Worm (Caenorhabditis elegans) whole organism, L1 larva: Measurements from ENCODE around the gene B0563.6.

Experiments
- C04F5.9 ChIP-seq: sonication (generic microtip); optimal IDR thresholded peaks from 2 replicates; lab custom pipeline; 2016; ENCODE audit warnings: missing genetic modification characterization, missing compliant biosample characterization
- C34B4.2 ChIP-seq: sonication (generic microtip); optimal IDR thresholded peaks from 2 replicates; lab custom pipeline; 2017; ENCODE audit warnings: mild to moderate bottlenecking, missing genetic modification characterization, missing compliant biosample characterization
- F16B12.6 ChIP-seq: fragments of 150-350 bp; optimal IDR thresholded peaks from 2 replicates; lab custom pipeline; 2014; ENCODE audit warnings: missing biosample characterization, missing genetic modification characterization
- Y116A8C.19 ChIP-seq: sonication (generic microtip); optimal IDR thresholded peaks from 2 replicates; lab custom pipeline; 2016; ENCODE audit warnings: missing compliant biosample characterization, missing genetic modification characterization, borderline replicate concordance
- aha-1 ChIP-seq: fragments of 150-350 bp; optimal IDR thresholded peaks from 2 replicates; lab custom pipeline; 2014; ENCODE audit warnings: missing biosample characterization, missing genetic modification characterization
- alr-1 ChIP-seq: fragments of 200-800 bp; sonication (Bioruptor generic); optimal IDR thresholded peaks from 2 replicates; lab custom pipeline; 2018; ENCODE audit warnings: borderline replicate concordance, mild to moderate bottlenecking, missing genetic modification characterization, missing compliant biosample characterization
- aly-2 ChIP-seq: fragments of 150-350 bp; optimal IDR thresholded peaks from 2 replicates; lab custom pipeline; 2014; ENCODE audit warnings: missing biosample characterization, missing genetic modification characterization
- blmp-1 ChIP-seq: fragments of 150-350 bp; optimal IDR thresholded peaks from 2 replicates; lab custom pipeline; 2014; ENCODE audit warnings: missing biosample characterization, missing genetic modification characterization
- ceh-82 ChIP-seq, 3 experiments: fragments of 150-350 bp in 1 of 3; sonication (generic microtip) in 2 of 3; optimal IDR thresholded peaks; 2 replicates each; lab custom pipeline; 2014 to 2017; ENCODE audit warnings: missing biosample characterization in 3 of 3, missing genetic modification characterization in 3 of 3
- ceh-90 ChIP-seq: sonication (generic microtip); optimal IDR thresholded peaks from 2 replicates; lab custom pipeline; 2016; ENCODE audit warnings: missing genetic modification characterization, missing compliant biosample characterization
- ces-1 ChIP-seq: fragments of 150-350 bp; optimal IDR thresholded peaks from 2 replicates; lab custom pipeline; 2014; ENCODE audit warnings: missing biosample characterization, missing genetic modification reagents, missing genetic modification characterization
- dpl-1 ChIP-seq, 3 experiments: fragments of 150-350 bp in 2 of 3; sonication (generic microtip) in 1 of 3; optimal IDR thresholded peaks; 2 replicates each; lab custom pipeline; 2014 to 2017; ENCODE audit warnings: missing biosample characterization in 3 of 3, missing genetic modification characterization in 3 of 3, missing genetic modification reagents in 3 of 3
- dsc-1 ChIP-seq: sonication (generic microtip); optimal IDR thresholded peaks from 2 replicates; lab custom pipeline; 2016; ENCODE audit warnings: mild to moderate bottlenecking, missing genetic modification characterization, missing compliant biosample characterization
- efl-1 ChIP-seq, 4 experiments: fragments of 150-350 bp; optimal IDR thresholded peaks in 3 of 4; peaks in 1 of 4; 1 replicate in 1 of 4; 2 replicates in 3 of 4; lab custom pipeline; 2014; ENCODE audit warnings: missing biosample characterization in 2 of 4, missing genetic modification characterization in 2 of 4, missing genetic modification reagents in 2 of 4
- efl-3 ChIP-seq: fragments of 200-800 bp; sonication (Bioruptor generic); optimal IDR thresholded peaks from 2 replicates; lab custom pipeline; 2018; ENCODE audit warnings: mild to moderate bottlenecking, missing genetic modification characterization, missing compliant biosample characterization
- egl-13 ChIP-seq: sonication (generic microtip); optimal IDR thresholded peaks from 2 replicates; lab custom pipeline; 2016; ENCODE audit warnings: missing genotype, missing genetic modification reagents, missing genetic modification characterization, missing compliant biosample characterization
- egl-27 ChIP-seq, 2 experiments: fragments of 150-350 bp in 1 of 2; sonication (generic microtip); optimal IDR thresholded peaks; 3 replicates each; lab custom pipeline; 2017 to 2018; ENCODE audit warnings: missing biosample characterization in 2 of 2, missing genetic modification characterization in 2 of 2, missing genetic modification reagents in 2 of 2
- elt-3 ChIP-seq, 6 experiments: fragments of 150-350 bp in 1 of 6; sonication (generic microtip); optimal IDR thresholded peaks; 2 replicates each; lab custom pipeline; 2017 to 2018; ENCODE audit warnings: missing biosample characterization in 6 of 6, missing genetic modification characterization in 6 of 6, inconsistent platforms in 1 of 6
- fkh-10 ChIP-seq: sonication (generic microtip); optimal IDR thresholded peaks from 2 replicates; lab custom pipeline; 2017; ENCODE audit warnings: missing biosample characterization, missing genetic modification reagents, missing genetic modification characterization
- fkh-4 ChIP-seq: sonication (generic microtip); optimal IDR thresholded peaks from 2 replicates; lab custom pipeline; 2016; ENCODE audit warnings: missing compliant biosample characterization, missing genetic modification characterization, borderline replicate concordance
- fkh-8 ChIP-seq: sonication (generic microtip); optimal IDR thresholded peaks from 2 replicates; lab custom pipeline; 2016; ENCODE audit warnings: mild to moderate bottlenecking, missing genetic modification characterization, missing compliant biosample characterization
- fos-1 ChIP-seq: fragments of 150-350 bp; optimal IDR thresholded peaks from 2 replicates; lab custom pipeline; 2014; ENCODE audit warnings: missing biosample characterization, missing genetic modification characterization
- hlh-17 ChIP-seq: fragments of 200-800 bp; sonication (Bioruptor generic); optimal IDR thresholded peaks from 2 replicates; lab custom pipeline; 2018; ENCODE audit warnings: missing genetic modification characterization, mild to moderate bottlenecking, missing compliant biosample characterization, moderate library complexity, borderline replicate concordance
- hlh-4 ChIP-seq: sonication (generic microtip); optimal IDR thresholded peaks from 2 replicates; lab custom pipeline; 2016; ENCODE audit warnings: mild to moderate bottlenecking, missing genetic modification characterization, missing compliant biosample characterization
- hpl-2 ChIP-seq: fragments of 150-350 bp; optimal IDR thresholded peaks from 2 replicates; lab custom pipeline; 2014; ENCODE audit warnings: missing biosample characterization, missing genetic modification reagents, missing genetic modification characterization
- jun-1 ChIP-seq: fragments of 150-350 bp; optimal IDR thresholded peaks from 2 replicates; lab custom pipeline; 2014; ENCODE audit warnings: missing biosample characterization, missing genetic modification reagents, missing genetic modification characterization
- lin-13 ChIP-seq: fragments of 150-350 bp; optimal IDR thresholded peaks from 2 replicates; lab custom pipeline; 2014; ENCODE audit warnings: missing biosample characterization, missing genetic modification reagents, missing genetic modification characterization
- lin-14 ChIP-seq: fragments of 200-800 bp; sonication (Bioruptor generic); optimal IDR thresholded peaks from 2 replicates; lab custom pipeline; 2018; ENCODE audit warnings: mild to moderate bottlenecking, missing genetic modification characterization, moderate library complexity, missing compliant biosample characterization
- lin-35 ChIP-seq, 2 experiments: fragments of 150-350 bp; optimal IDR thresholded peaks; 2 replicates each; lab custom pipeline; 2014; ENCODE audit warnings: missing biosample characterization in 2 of 2, missing genetic modification characterization in 2 of 2, missing genetic modification reagents in 2 of 2
- lin-39 ChIP-seq: fragments of 150-350 bp; optimal IDR thresholded peaks from 2 replicates; lab custom pipeline; 2014; ENCODE audit warnings: missing biosample characterization, missing genetic modification reagents, missing genetic modification characterization
- lsy-2 ChIP-seq, 2 experiments: fragments of 150-350 bp; optimal IDR thresholded peaks; 2 replicates each; lab custom pipeline; 2014; ENCODE audit warnings: missing biosample characterization in 2 of 2, missing genetic modification characterization in 2 of 2
- mab-9 ChIP-seq: fragments of 200-800 bp; sonication (Bioruptor generic); IDR thresholded peaks from 2 replicates; pipeline ENCODE4 v1.3.6; 2022; ENCODE audit warnings: missing genetic modification reagents, missing genetic modification characterization, missing compliant biosample characterization
- mdl-1 ChIP-seq, 2 experiments: fragments of 150-350 bp; optimal IDR thresholded peaks; 2 replicates each; lab custom pipeline; 2014 to 2017; ENCODE audit warnings: missing biosample characterization in 2 of 2, missing genetic modification characterization in 2 of 2, inconsistent platforms in 1 of 2
- mef-2 ChIP-seq: fragments of 150-350 bp; optimal IDR thresholded peaks from 2 replicates; lab custom pipeline; 2014; ENCODE audit warnings: missing biosample characterization, missing genetic modification characterization
- nhr-19 ChIP-seq: fragments of 200-800 bp; sonication (Bioruptor generic); conservative IDR thresholded peaks from 2 replicates; pipeline ENCODE4 v1.3.6; 2022; ENCODE audit warnings: missing genetic modification characterization, missing compliant biosample characterization
- nhr-28 ChIP-seq: fragments of 150-350 bp; optimal IDR thresholded peaks from 2 replicates; lab custom pipeline; 2014; ENCODE audit warnings: missing biosample characterization, missing genetic modification characterization
- nhr-47 ChIP-seq: sonication (generic microtip); optimal IDR thresholded peaks from 2 replicates; lab custom pipeline; 2016; ENCODE audit warnings: mild to moderate bottlenecking, missing genetic modification characterization, moderate library complexity, missing compliant biosample characterization
- nhr-71 ChIP-seq: sonication (generic microtip); optimal IDR thresholded peaks from 2 replicates; lab custom pipeline; 2016; ENCODE audit warnings: mild to moderate bottlenecking, missing genetic modification characterization, moderate library complexity, missing compliant biosample characterization
- nhr-76 ChIP-seq: sonication (generic microtip); optimal IDR thresholded peaks from 2 replicates; lab custom pipeline; 2017; ENCODE audit warnings: missing biosample characterization, missing genetic modification characterization
- nhr-85 ChIP-seq: sonication (generic microtip); peaks from one replicate; lab custom pipeline; 2016; ENCODE audit warnings: missing genetic modification characterization, inconsistent platforms, missing compliant biosample characterization
- pag-3 ChIP-seq: sonication (generic microtip); optimal IDR thresholded peaks from 2 replicates; lab custom pipeline; 2017; ENCODE audit warnings: missing genetic modification characterization, mild to moderate bottlenecking, missing compliant biosample characterization, antibody characterized with exemption, borderline replicate concordance; ENCODE audit not compliant: insufficient read depth
- rnt-1 ChIP-seq: sonication (generic microtip); optimal IDR thresholded peaks from 2 replicates; lab custom pipeline; 2016; ENCODE audit warnings: mild to moderate bottlenecking, missing genetic modification characterization, moderate library complexity, missing compliant biosample characterization
- snpc-4 ChIP-seq: fragments of 150-350 bp; optimal IDR thresholded peaks from 2 replicates; lab custom pipeline; 2014; ENCODE audit warnings: missing biosample characterization, missing genetic modification characterization
- sox-4 ChIP-seq: sonication (generic microtip); optimal IDR thresholded peaks from 2 replicates; lab custom pipeline; 2016; ENCODE audit warnings: missing genetic modification characterization, missing compliant biosample characterization
- tbx-2 ChIP-seq: sonication (generic microtip); optimal IDR thresholded peaks from 2 replicates; lab custom pipeline; 2016; ENCODE audit warnings: missing genetic modification characterization, missing compliant biosample characterization
- unc-130 ChIP-seq: fragments of 150-350 bp; optimal IDR thresholded peaks from 2 replicates; lab custom pipeline; 2017; ENCODE audit warnings: missing biosample characterization, missing genetic modification characterization, inconsistent platforms
- unc-62 ChIP-seq: fragments of 150-350 bp; optimal IDR thresholded peaks from 2 replicates; lab custom pipeline; 2014; ENCODE audit warnings: missing biosample characterization, missing genetic modification reagents, missing genetic modification characterization
- vab-15 ChIP-seq: sonication (generic microtip); optimal IDR thresholded peaks from 2 replicates; lab custom pipeline; 2017; ENCODE audit warnings: missing genotype, mild to moderate bottlenecking, missing genetic modification characterization, missing compliant biosample characterization
- xbp-1 ChIP-seq: sonication (generic microtip); optimal IDR thresholded peaks from 2 replicates; lab custom pipeline; 2016; ENCODE audit warnings: missing genetic modification characterization, missing compliant biosample characterization
- zag-1 ChIP-seq: fragments of 150-350 bp; optimal IDR thresholded peaks from 2 replicates; lab custom pipeline; 2014; ENCODE audit warnings: missing biosample characterization, missing genetic modification characterization
- ztf-11 ChIP-seq, 2 experiments: sonication (generic microtip); optimal IDR thresholded peaks; 2 replicates each; lab custom pipeline; 2016 to 2017; ENCODE audit warnings: missing genetic modification characterization in 2 of 2, missing biosample characterization in 1 of 2, missing compliant biosample characterization in 1 of 2
- ztf-4 ChIP-seq: fragments of 150-350 bp; optimal IDR thresholded peaks from 2 replicates; lab custom pipeline; 2014; ENCODE audit warnings: missing biosample characterization, missing genetic modification characterization

Gene B0563.6

DNA sequence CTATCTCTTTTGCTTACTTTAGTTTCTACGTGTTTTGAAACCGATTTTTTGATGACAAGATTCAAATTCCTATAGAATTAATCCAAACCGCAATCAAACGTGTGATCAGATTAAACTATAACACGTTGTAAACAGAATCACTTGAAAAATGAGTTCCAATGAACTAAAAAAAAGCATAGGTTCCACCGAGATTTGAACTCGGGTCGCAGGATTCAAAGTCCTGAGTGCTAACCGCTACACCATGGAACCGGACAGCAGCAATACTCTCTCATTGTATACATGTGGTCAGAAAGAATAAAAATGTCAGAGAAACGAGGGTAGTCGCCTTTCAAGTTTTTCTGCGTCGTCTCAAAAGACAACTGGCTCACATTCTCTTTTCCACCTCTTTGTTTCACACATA, 46.1 kb upstream of the B0563.6 start (continued):
- TF ChIP-seq fkh-4 (tag; lab: Kevin White, UChicago), result no peak
- peak; percentile 76 for TF ChIP-seq nhr-71 (tag; lab: Kevin White, UChicago)
- TF ChIP-seq lin-14 (GFP tag; lab: Kevin White, UChicago), result peak; percentile 63
- no peak for TF ChIP-seq ztf-4 (tag; lab: Kevin White, UChicago)
- TF ChIP-seq rnt-1, result peak; percentile 77
- TF ChIP-seq fos-1 (tag; lab: Kevin White, UChicago), result peak; percentile 59
- TF ChIP-seq nhr-28, result no peak
- TF ChIP-seq lin-35 (GFP tag; optimal IDR thresholded peaks at IDR 0.05; lab: Kevin White, UChicago), result peak; percentile 1 to 65
- peak; percentile 20 to 34 for TF ChIP-seq efl-1 (optimal IDR thresholded peaks at IDR 0.05; lab: Kevin White, UChicago)
- TF ChIP-seq efl-1 (GFP tag; optimal IDR thresholded peaks at IDR 0.05 in 1 of 2; lab: Kevin White, UChicago), result no peak
- peak; percentile 39 for TF ChIP-seq nhr-85 (tag; lab: Kevin White, UChicago)
- TF ChIP-seq mef-2 (tag; lab: Kevin White, UChicago), result no peak
- no peak for TF ChIP-seq jun-1 (tag; lab: Kevin White, UChicago)
- no peak for TF ChIP-seq hlh-17 (GFP tag; lab: Kevin White, UChicago)
- peak; percentile 51 for TF ChIP-seq xbp-1 (tag; lab: Kevin White, UChicago)
- TF ChIP-seq aha-1 (tag; lab: Kevin White, UChicago), result no peak
- TF ChIP-seq mdl-1 (tag; optimal IDR thresholded peaks at IDR 0.05; lab: Kevin White, UChicago), result peak in 1 of 2 experiments; percentile 10
- no peak for TF ChIP-seq ceh-90 (tag; lab: Kevin White, UChicago)
- TF ChIP-seq lin-39, result peak; percentile 10
- TF ChIP-seq dsc-1 (tag; lab: Kevin White, UChicago), result peak; percentile 60
- no peak for TF ChIP-seq snpc-4 (tag; lab: Kevin White, UChicago)
- no peak for TF ChIP-seq ztf-11 (tag; optimal IDR thresholded peaks at IDR 0.05; lab: Kevin White, UChicago)
- TF ChIP-seq ces-1 (GFP tag; lab: Kevin White, UChicago), result no peak
- TF ChIP-seq zag-1 (tag; lab: Kevin White, UChicago), result no peak
- no peak for TF ChIP-seq sox-4 (tag; lab: Kevin White, UChicago)
- TF ChIP-seq fkh-10 (GFP tag; lab: Kevin White, UChicago), result peak; percentile 30
- TF ChIP-seq blmp-1, result no peak
- TF ChIP-seq hlh-4 (tag; lab: Kevin White, UChicago), result no peak
- no peak for TF ChIP-seq mab-9
- TF ChIP-seq lin-13 (GFP tag; lab: Kevin White, UChicago), result peak; percentile 23
- TF ChIP-seq elt-3 (tag; optimal IDR thresholded peaks at IDR 0.05; lab: Kevin White, UChicago), result peak in 1 of 6 experiments; percentile 23
- TF ChIP-seq egl-13 (tag; lab: Kevin White, UChicago), result no peak
- peak; percentile 78 for TF ChIP-seq nhr-47
- no peak for TF ChIP-seq unc-62 (GFP tag; lab: Kevin White, UChicago)
- peak; percentile 14 to 66 (median 31) for TF ChIP-seq ceh-82 (tag; optimal IDR thresholded peaks at IDR 0.05; lab: Kevin White, UChicago)
- peak; percentile 49 for TF ChIP-seq fkh-8 (tag; lab: Kevin White, UChicago)
- TF ChIP-seq dpl-1 (GFP tag; optimal IDR thresholded peaks at IDR 0.05; lab: Kevin White, UChicago), result peak in 1 of 3 experiments; percentile 9
- no peak for TF ChIP-seq Y116A8C.19 (tag; lab: Kevin White, UChicago)
- TF ChIP-seq aly-2 (tag; lab: Kevin White, UChicago), result no peak
- TF ChIP-seq tbx-2 (tag; lab: Kevin White, UChicago), result peak; percentile 6
- TF ChIP-seq C34B4.2 (tag; lab: Kevin White, UChicago), result no peak
- peak; percentile 64 for TF ChIP-seq unc-130 (tag; lab: Kevin White, UChicago)
- TF ChIP-seq nhr-19, result peak; percentile 73
- no peak for TF ChIP-seq pag-3 (tag; lab: Kevin White, UChicago)
- no peak for TF ChIP-seq alr-1
- no peak for TF ChIP-seq egl-27 (tag; optimal IDR thresholded peaks at IDR 0.05; lab: Kevin White, UChicago)
- no peak for TF ChIP-seq F16B12.6 (tag; lab: Kevin White, UChicago)
- TF ChIP-seq nhr-76 (tag; lab: Kevin White, UChicago), result no peak
- TF ChIP-seq C04F5.9 (tag; lab: Kevin White, UChicago), result no peak
- TF ChIP-seq vab-15 (tag; lab: Kevin White, UChicago), result no peak
- peak; percentile 29 to 60 for TF ChIP-seq lsy-2 (tag; optimal IDR thresholded peaks at IDR 0.05; lab: Kevin White, UChicago)
- TF ChIP-seq hpl-2, result no peak
- TF ChIP-seq efl-3 (GFP tag; lab: Kevin White, UChicago), result no peak
